Fruit fly (Drosophila melanogaster): ENCODE data around the gene CG3557.
A peak's percentile ranks its signal among the peaks of the same experiment; 100 is the strongest.

Gene CG3557

DNA sequence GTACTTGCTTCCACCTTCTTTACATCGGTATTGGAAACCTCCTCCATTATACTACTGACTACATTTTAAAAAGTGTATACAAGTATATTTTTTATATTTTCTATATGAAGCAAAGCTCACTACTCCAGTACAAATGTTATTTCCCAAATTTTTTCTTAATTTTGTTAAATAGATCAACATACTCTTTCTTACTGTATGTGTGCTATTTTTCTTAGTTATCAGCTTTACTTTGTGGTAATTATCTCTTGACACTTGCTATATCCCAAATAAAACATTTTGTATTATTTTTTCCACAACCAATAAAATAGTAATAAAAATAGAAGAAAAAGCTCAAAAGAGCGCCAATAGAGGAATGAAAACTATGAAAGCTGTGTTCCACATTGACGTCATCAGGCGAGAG lies 5.0 kb upstream of the CG3557 start, which contains the start of gene CG43750:
TSS of gene CG43750 (minus strand) at position 101 of the 400 bp plus-strand sequence.
- TF ChIP-seq CG12071 (GFP tag; optimal IDR thresholded peaks at IDR 0.05) (no peak), bab2 (GFP tag; optimal IDR thresholded peaks at IDR 0.05) (no peak), amos (GFP tag; IDR thresholded peaks at IDR 0.05; ENCODE audit: partially characterized antibody) (no peak), Atf-2 (GFP tag; optimal IDR thresholded peaks at IDR 0.05) (no peak), CG3407 (GFP tag; optimal IDR thresholded peaks at IDR 0.05) (no peak), CG11456 (GFP tag; IDR thresholded peaks at IDR 0.05) (no peak), CG11093 (GFP tag; IDR thresholded peaks at IDR 0.05) (no peak), ems (GFP tag; optimal IDR thresholded peaks at IDR 0.05) (no peak), pho (GFP tag; optimal IDR thresholded peaks at IDR 0.05) (no peak), chif (GFP tag; optimal IDR thresholded peaks at IDR 0.05) (no peak), gce (GFP tag; IDR thresholded peaks at IDR 0.05) (no peak), dysf (GFP tag; IDR thresholded peaks at IDR 0.05) (no peak), Bdp1 (GFP tag; optimal IDR thresholded peaks at IDR 0.05) (no peak), Doc2 (GFP tag; IDR thresholded peaks at IDR 0.05) (no peak), fu2 (GFP tag; optimal IDR thresholded peaks at IDR 0.05) (no peak), tx (GFP tag; optimal IDR thresholded peaks at IDR 0.05) (no peak), CG43689 (GFP tag; IDR thresholded peaks at IDR 0.05) (no peak), CG10321 (GFP tag; IDR thresholded peaks at IDR 0.05) (no peak), Fer2 (tag; optimal IDR thresholded peaks at IDR 0.05) (no peak), CG14050 (GFP tag; IDR thresholded peaks at IDR 0.05) (no peak)

DNA sequence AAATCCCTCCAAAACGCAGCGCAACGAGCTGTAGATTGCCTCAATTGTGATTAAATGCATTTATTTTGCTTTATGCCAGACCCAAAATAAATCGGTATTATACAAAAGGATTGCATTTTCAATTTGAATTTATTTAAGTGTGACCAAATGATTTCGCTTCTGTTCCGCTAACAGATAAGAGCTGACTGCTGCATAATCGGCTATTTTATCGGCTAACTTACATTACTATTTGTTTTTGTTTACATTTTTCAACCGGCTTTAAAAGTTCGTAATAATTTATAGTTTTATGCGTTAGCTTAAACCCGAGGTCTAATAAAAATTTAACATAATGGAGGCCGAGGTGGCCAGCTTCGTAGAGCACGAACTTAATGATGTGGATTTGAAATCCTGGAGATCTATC lies 2.6 kb downstream of the CG3557 start, which contains the start of gene PIG-Wa:
TSS of gene PIG-Wa (plus strand) at position 232 of the 400 bp plus-strand sequence.
- TF ChIP-seq dimm (GFP tag; IDR thresholded peaks at IDR 0.05) (no peak), CG33213 (GFP tag; optimal IDR thresholded peaks at IDR 0.05) (peak; percentile 59), NC2β (GFP tag; optimal IDR thresholded peaks at IDR 0.05) (peak; percentile 5), CHES-1-like (GFP tag; optimal IDR thresholded peaks at IDR 0.05) (peak; percentile 7), CoRest (tag; optimal IDR thresholded peaks at IDR 0.05) (peak; percentile 13), sd (tag; optimal IDR thresholded peaks at IDR 0.05) (peak; percentile 56), pzg (GFP tag; optimal IDR thresholded peaks at IDR 0.05) (peak; percentile 60), Taf1 (GFP tag; IDR thresholded peaks at IDR 0.05) (no peak), CG15601 (tag; optimal IDR thresholded peaks at IDR 0.05) (peak; percentile 18), lov (optimal IDR thresholded peaks at IDR 0.05) (no peak), lov (GFP tag; IDR thresholded peaks at IDR 0.05) (no peak), gfzf (GFP tag; optimal IDR thresholded peaks at IDR 0.05) (peak; percentile 71), CG34422 (GFP tag; IDR thresholded peaks at IDR 0.05) (peak; percentile 76; the same call in 2 of the 3 replicates), Med (GFP tag) (peak; percentile 84), D19A (tag; optimal IDR thresholded peaks at IDR 0.05) (no peak), row (GFP tag; IDR thresholded peaks at IDR 0.05) (peak; percentile 39; the same call in 1 of the 3 replicates), CG7987 (GFP tag; optimal IDR thresholded peaks at IDR 0.05) (no peak), ac (GFP tag; optimal IDR thresholded peaks at IDR 0.05) (no peak), Hr39 (optimal IDR thresholded peaks at IDR 0.05) (no peak), zfh1 (GFP tag; IDR thresholded peaks at IDR 0.05) (0 out of 3 replicates have a peak, but pooled peaks have one; percentile 31), bbx (GFP tag; IDR thresholded peaks at IDR 0.05; ENCODE audit: partially characterized antibody) (peak; percentile 38; the same call in 1 of the 2 replicates), Sox100B (GFP tag; optimal IDR thresholded peaks at IDR 0.05) (no peak), sisA (GFP tag; IDR thresholded peaks at IDR 0.05) (no peak), vvl (GFP tag; IDR thresholded peaks at IDR 0.05) (peak; percentile 52; the same call in 1 of the 2 replicates), CG3847 (GFP tag; IDR thresholded peaks at IDR 0.05) (peak; percentile 54), mam (GFP tag; optimal IDR thresholded peaks at IDR 0.05) (peak; percentile 6), luna (GFP tag; optimal IDR thresholded peaks at IDR 0.05) (no peak), nerfin-2 (GFP tag; IDR thresholded peaks at IDR 0.05; ENCODE audit: partially characterized antibody) (no peak), CG7372 (GFP tag; IDR thresholded peaks at IDR 0.05) (no peak), CG32772 (GFP tag; IDR thresholded peaks at IDR 0.05) (no peak), Elba2 (GFP tag; optimal IDR thresholded peaks at IDR 0.05) (peak; percentile 82), Ets97D (GFP tag; optimal IDR thresholded peaks at IDR 0.05) (peak; percentile 62), Myb (GFP tag; optimal IDR thresholded peaks at IDR 0.05) (peak; percentile 86)

Data from whole organism, embryonic.